Fruit fly (Drosophila melanogaster): ENCODE results near the gene Obp18a.

Obp18a gene

dm6 chrX:19179696-19180255 lies 44.1 kb upstream of the Obp18a start, which contains the start of the genes CG7556 and CG7453 (continued):
- TF ChIP-seq CG5245 (GFP tag; optimal IDR thresholded peaks at IDR 0.05) (peak; percentile 64), CG13894 (tag; optimal IDR thresholded peaks at IDR 0.05) (no peak), abd-A (tag; optimal IDR thresholded peaks at IDR 0.05) (no peak), CG13296 (GFP tag; optimal IDR thresholded peaks at IDR 0.05) (peak; percentile 53), Bdp1 (GFP tag; optimal IDR thresholded peaks at IDR 0.05) (peak; percentile 61), cg (GFP tag; optimal IDR thresholded peaks at IDR 0.05) (peak; percentile 76), CG9817 (tag; optimal IDR thresholded peaks at IDR 0.05) (peak; percentile 62), gsb (GFP tag; IDR thresholded peaks at IDR 0.05) (no peak), CG15479 (GFP tag; optimal IDR thresholded peaks at IDR 0.05) (peak; percentile 31), CG4328 (GFP tag; optimal IDR thresholded peaks at IDR 0.05) (peak; percentile 59), CG13287 (GFP tag; IDR thresholded peaks at IDR 0.05; ENCODE audit: partially characterized antibody) (0 out of 2 replicates have a peak, but pooled peaks have one; percentile 14), rib (GFP tag; IDR thresholded peaks at IDR 0.05) (no peak), h (optimal IDR thresholded peaks at IDR 0.05) (no peak), CG30020 (tag; optimal IDR thresholded peaks at IDR 0.05) (peak; percentile 72), ara (GFP tag; IDR thresholded peaks at IDR 0.05) (no peak), psq (GFP tag; optimal IDR thresholded peaks at IDR 0.05) (peak; percentile 29), jigr1 (GFP tag; IDR thresholded peaks at IDR 0.05) (no peak), CoRest (tag; optimal IDR thresholded peaks at IDR 0.05) (peak; percentile 83), Ravus (GFP tag; IDR thresholded peaks at IDR 0.05) (no peak), sqz (GFP tag; optimal IDR thresholded peaks at IDR 0.05) (no peak), CG17385 (GFP tag; optimal IDR thresholded peaks at IDR 0.05) (peak; percentile 63), Oaz (GFP tag; IDR thresholded peaks at IDR 0.05) (no peak), nom (GFP tag; optimal IDR thresholded peaks at IDR 0.05) (peak; percentile 15), peb (GFP tag; IDR thresholded peaks at IDR 0.05) (no peak; the same call in 1 of the 2 replicates), CG10543 (GFP tag; optimal IDR thresholded peaks at IDR 0.05) (peak; percentile 81), CG8924 (tag; optimal IDR thresholded peaks at IDR 0.05) (peak; percentile 61), chinmo (GFP tag; IDR thresholded peaks at IDR 0.05; ENCODE audit: partially characterized antibody) (no peak), CG18476 (GFP tag; optimal IDR thresholded peaks at IDR 0.05) (peak; percentile 79), Awh (GFP tag; IDR thresholded peaks at IDR 0.05) (no peak), dysf (GFP tag; IDR thresholded peaks at IDR 0.05) (peak; percentile 76), Vsx1 (GFP tag; optimal IDR thresholded peaks at IDR 0.05) (no peak), CG15269 (tag; optimal IDR thresholded peaks at IDR 0.05) (peak; percentile 77), CG3281 (GFP tag; optimal IDR thresholded peaks at IDR 0.05) (peak; percentile 62), CG18764 (GFP tag; optimal IDR thresholded peaks at IDR 0.05) (peak; percentile 58), croc (GFP tag; conservative IDR thresholded peaks at IDR 0.05) (peak; percentile 56; the same call in 2 of the 3 replicates), Dad (GFP tag; optimal IDR thresholded peaks at IDR 0.05) (peak; percentile 19), MBD-R2 (GFP tag; IDR thresholded peaks at IDR 0.05) (peak; percentile 83), pita (GFP tag; optimal IDR thresholded peaks at IDR 0.05) (no peak), CG33213 (GFP tag; optimal IDR thresholded peaks at IDR 0.05) (peak; percentile 56), slou (GFP tag; optimal IDR thresholded peaks at IDR 0.05) (peak; percentile 41), Max (GFP tag; optimal IDR thresholded peaks at IDR 0.05) (peak; percentile 83), Med (GFP tag) (peak; percentile 90), pan (optimal IDR thresholded peaks at IDR 0.05) (no peak), pan (GFP tag; optimal IDR thresholded peaks at IDR 0.05 in 1 of 2, IDR thresholded peaks at IDR 0.05 in 1 of 2) (peak in 1 of 2 experiments; percentile 35), CG11093 (GFP tag; IDR thresholded peaks at IDR 0.05) (no peak), Lim3 (GFP tag; IDR thresholded peaks at IDR 0.05) (no peak), YL-1 (GFP tag; optimal IDR thresholded peaks at IDR 0.05) (peak; percentile 80), CG1603 (tag; optimal IDR thresholded peaks at IDR 0.05) (peak; percentile 12), CG2129 (GFP tag; IDR thresholded peaks at IDR 0.05; ENCODE audit: partially characterized antibody) (no peak), sr (GFP tag; IDR thresholded peaks at IDR 0.05) (peak; percentile 78), btn (GFP tag; optimal IDR thresholded peaks at IDR 0.05) (no peak)
